Worm (Caenorhabditis elegans) whole organism, L3 larva: ENCODE measurements around the gene F45D11.14.
"Not testable (repeated sequence)": the region's sequence is repeated elsewhere in the genome, so short reads cannot be mapped to it uniquely, and the experiment has no call there.

Experiments used
- ama-1 ChIP-seq: fragments of 150-350 bp; optimal IDR thresholded peaks from 2 replicates; lab custom pipeline; 2018
- daf-12 ChIP-seq: fragments of 150-350 bp; optimal IDR thresholded peaks from 2 replicates; lab custom pipeline; 2014; ENCODE audit warnings: missing biosample characterization, missing genetic modification reagents, missing genetic modification characterization
- egl-5 ChIP-seq: fragments of 150-350 bp; optimal IDR thresholded peaks from 2 replicates; lab custom pipeline; 2017; ENCODE audit warnings: missing biosample characterization, missing genetic modification reagents, missing genetic modification characterization, inconsistent platforms
- skn-1 ChIP-seq: fragments of 150-350 bp; optimal IDR thresholded peaks from 2 replicates; lab custom pipeline; 2014; ENCODE audit warnings: missing biosample characterization, missing genetic modification characterization

ce11 chrII:1024684-1025083, 18.4 kb upstream of the F45D11.14 start, which contains the start of gene btb-11:
- not testable (repeated sequence) for TF ChIP-seq skn-1 (tag; lab: Kevin White, UChicago); ama-1; egl-5; daf-12 (tag; lab: Kevin White, UChicago)
